Worm (Caenorhabditis elegans) whole organism, L4 larva: ENCODE data around the gene acr-7.

ENCODE experiments used
- F10B5.3 ChIP-seq: sonication (generic microtip); optimal IDR thresholded peaks from 2 replicates; lab custom pipeline; 2016; ENCODE audit warnings: mild to moderate bottlenecking, missing genetic modification characterization, missing compliant biosample characterization
- F26F4.8 ChIP-seq: fragments of 200-800 bp; sonication (Bioruptor generic); conservative IDR thresholded peaks from 2 replicates; pipeline ENCODE4 v1.3.6; 2022; ENCODE audit warnings: missing genetic modification characterization, missing compliant biosample characterization
- R02D3.7 ChIP-seq: fragments of 150-350 bp; sonication (generic microtip); optimal IDR thresholded peaks from 3 replicates; lab custom pipeline; 2014; ENCODE audit warnings: missing biosample characterization, missing genetic modification characterization
- T26A8.4 ChIP-seq: fragments of 200-800 bp; sonication (Bioruptor generic); IDR thresholded peaks from 2 replicates; pipeline ENCODE4 v1.3.6; 2022; ENCODE audit warnings: missing genetic modification characterization, missing compliant biosample characterization
- Y48G9A.11 ChIP-seq: fragments of 200-800 bp; sonication (Bioruptor generic); IDR thresholded peaks from 2 replicates; pipeline ENCODE4 v1.3.6; 2022; ENCODE audit warnings: missing genetic modification reagents, missing genetic modification characterization, missing compliant biosample characterization
- Y5F2A.4 ChIP-seq: fragments of 200-800 bp; sonication (Bioruptor generic); optimal IDR thresholded peaks from 2 replicates; lab custom pipeline; 2018; ENCODE audit warnings: mild to moderate bottlenecking, missing genetic modification characterization, missing compliant biosample characterization
- Y75B8A.6 ChIP-seq: fragments of 200-800 bp; sonication (Bioruptor generic); IDR thresholded peaks from 2 replicates; pipeline ENCODE4 v1.3.6; 2022; ENCODE audit warnings: missing genetic modification reagents, missing genetic modification characterization, missing compliant biosample characterization
- aly-2 ChIP-seq: sonication (generic microtip); optimal IDR thresholded peaks from 2 replicates; lab custom pipeline; 2018; ENCODE audit warnings: missing biosample characterization, missing genetic modification characterization
- ceh-44 ChIP-seq: fragments of 200-800 bp; sonication (Bioruptor generic); IDR thresholded peaks from 2 replicates; pipeline ENCODE4 v1.3.6; 2022; ENCODE audit warnings: missing genetic modification reagents, missing genetic modification characterization, missing compliant biosample characterization
- ceh-62 ChIP-seq: sonication (generic microtip); optimal IDR thresholded peaks from 2 replicates; lab custom pipeline; 2017; ENCODE audit warnings: missing biosample characterization, missing genetic modification characterization
- ceh-82 ChIP-seq: sonication (generic microtip); optimal IDR thresholded peaks from 2 replicates; lab custom pipeline; 2017; ENCODE audit warnings: missing biosample characterization, missing genetic modification characterization
- ces-1 ChIP-seq: fragments of 150-350 bp; sonication (generic microtip); optimal IDR thresholded peaks from 4 replicates; lab custom pipeline; 2014; ENCODE audit warnings: missing biosample characterization, missing genetic modification reagents, missing genetic modification characterization
- cey-2 ChIP-seq: sonication (generic microtip); optimal IDR thresholded peaks from 3 replicates; lab custom pipeline; 2017; ENCODE audit warnings: missing genetic modification characterization, mild to moderate bottlenecking, missing compliant biosample characterization, antibody characterized with exemption, borderline replicate concordance; ENCODE audit not compliant: insufficient read depth
- ctbp-1 ChIP-seq: fragments of 200-800 bp; sonication (Bioruptor generic); IDR thresholded peaks from 2 replicates; pipeline ENCODE4 v1.3.6; 2022; ENCODE audit warnings: missing genetic modification reagents, missing genetic modification characterization, missing compliant biosample characterization
- daf-12 ChIP-seq: fragments of 150-350 bp; optimal IDR thresholded peaks from 2 replicates; lab custom pipeline; 2014; ENCODE audit warnings: missing biosample characterization, missing genetic modification reagents, missing genetic modification characterization
- daf-16 ChIP-seq, 3 experiments: sonication (generic microtip); optimal IDR thresholded peaks; 2 replicates each; lab custom pipeline; 2016 to 2017; ENCODE audit warnings: missing genetic modification characterization in 3 of 3, missing genetic modification reagents in 3 of 3, mild to moderate bottlenecking in 2 of 3, missing compliant biosample characterization in 2 of 3, missing biosample characterization in 1 of 3, moderate library complexity in 1 of 3
- daf-19 ChIP-seq: fragments of 200-800 bp; sonication (Bioruptor generic); conservative IDR thresholded peaks from 2 replicates; pipeline ENCODE4 v1.3.6; 2022; ENCODE audit warnings: missing genetic modification characterization, missing compliant biosample characterization
- dmd-8 ChIP-seq: fragments of 200-800 bp; sonication (Bioruptor generic); IDR thresholded peaks from 2 replicates; pipeline ENCODE4 v1.3.6; 2022; ENCODE audit warnings: missing genetic modification characterization, missing compliant biosample characterization
- dpl-1 ChIP-seq: fragments of 150-350 bp; optimal IDR thresholded peaks from 2 replicates; lab custom pipeline; 2014; ENCODE audit warnings: missing biosample characterization, missing genetic modification reagents, missing genetic modification characterization
- duxl-1 ChIP-seq: sonication (generic microtip); optimal IDR thresholded peaks from 2 replicates; lab custom pipeline; 2016; ENCODE audit warnings: mild to moderate bottlenecking, missing genetic modification characterization, moderate library complexity, missing compliant biosample characterization; ENCODE audit not compliant: poor library complexity
- dve-1 ChIP-seq: sonication (generic microtip); optimal IDR thresholded peaks from 2 replicates; lab custom pipeline; 2017; ENCODE audit warnings: antibody characterized with exemption, mild to moderate bottlenecking, missing genetic modification characterization, missing compliant biosample characterization; ENCODE audit not compliant: insufficient read depth
- fkh-10 ChIP-seq: fragments of 150-350 bp; optimal IDR thresholded peaks from 2 replicates; lab custom pipeline; 2014; ENCODE audit warnings: missing biosample characterization, missing genetic modification reagents, missing genetic modification characterization
- fos-1 ChIP-seq: fragments of 150-350 bp; optimal IDR thresholded peaks from 2 replicates; lab custom pipeline; 2014; ENCODE audit warnings: missing biosample characterization, missing genetic modification characterization
- gei-8 ChIP-seq: fragments of 200-800 bp; sonication (Bioruptor generic); optimal IDR thresholded peaks from 2 replicates; lab custom pipeline; 2018; ENCODE audit warnings: mild to moderate bottlenecking, missing genetic modification characterization, missing compliant biosample characterization
- hlh-11 ChIP-seq: fragments of 200-800 bp; sonication (Bioruptor generic); optimal IDR thresholded peaks from 2 replicates; lab custom pipeline; 2018; ENCODE audit warnings: mild to moderate bottlenecking, missing genetic modification characterization, missing compliant biosample characterization
- jun-1 ChIP-seq: fragments of 150-350 bp; optimal IDR thresholded peaks from 2 replicates; lab custom pipeline; 2014; ENCODE audit warnings: missing biosample characterization, missing genetic modification reagents, missing genetic modification characterization
- lim-7 ChIP-seq: fragments of 200-800 bp; sonication (Bioruptor generic); IDR thresholded peaks from 2 replicates; pipeline ENCODE4 v1.3.6; 2022; ENCODE audit warnings: missing genetic modification characterization, missing compliant biosample characterization
- lin-1 ChIP-seq: fragments of 200-800 bp; sonication (Bioruptor generic); IDR thresholded peaks from 2 replicates; pipeline ENCODE4 v1.3.6; 2022; ENCODE audit warnings: missing genetic modification reagents, missing genetic modification characterization, missing compliant biosample characterization
- lir-3 ChIP-seq: sonication (generic microtip); optimal IDR thresholded peaks from 2 replicates; lab custom pipeline; 2016; ENCODE audit warnings: mild to moderate bottlenecking, missing genetic modification characterization, missing compliant biosample characterization
- lsy-2 ChIP-seq, 2 experiments: fragments of 150-350 bp in 1 of 2; sonication (generic microtip) in 1 of 2; optimal IDR thresholded peaks; 2 replicates each; lab custom pipeline; 2014 to 2017; ENCODE audit warnings: missing biosample characterization in 2 of 2, missing genetic modification characterization in 2 of 2
- madf-9 ChIP-seq: fragments of 200-800 bp; sonication (Bioruptor generic); conservative IDR thresholded peaks from 2 replicates; pipeline ENCODE4 v1.3.6; 2022; ENCODE audit warnings: missing genetic modification reagents, missing genetic modification characterization, missing compliant biosample characterization
- mes-2 ChIP-seq: sonication (generic microtip); optimal IDR thresholded peaks from 2 replicates; lab custom pipeline; 2016; ENCODE audit warnings: missing genotype, mild to moderate bottlenecking, missing genetic modification characterization, missing compliant biosample characterization; ENCODE audit not compliant: poor library complexity, severe bottlenecking
- mxl-3 ChIP-seq: fragments of 200-800 bp; sonication (Bioruptor generic); optimal IDR thresholded peaks from 2 replicates; lab custom pipeline; 2018; ENCODE audit warnings: mild to moderate bottlenecking, missing genetic modification characterization, missing compliant biosample characterization
- nhr-102 ChIP-seq: sonication (generic microtip); optimal IDR thresholded peaks from 2 replicates; lab custom pipeline; 2016; ENCODE audit warnings: mild to moderate bottlenecking, missing genetic modification characterization, moderate library complexity, missing compliant biosample characterization
- nhr-111 ChIP-seq: fragments of 200-800 bp; sonication (Bioruptor generic); optimal IDR thresholded peaks from 2 replicates; lab custom pipeline; 2018; ENCODE audit warnings: mild to moderate bottlenecking, missing genetic modification characterization, missing compliant biosample characterization
- nhr-41 ChIP-seq: fragments of 200-800 bp; sonication (Bioruptor generic); IDR thresholded peaks from 2 replicates; pipeline ENCODE4 v1.3.6; 2022; ENCODE audit warnings: missing genetic modification reagents, missing genetic modification characterization, missing compliant biosample characterization
- nhr-6 ChIP-seq: fragments of 150-350 bp; optimal IDR thresholded peaks from 2 replicates; lab custom pipeline; 2014; ENCODE audit warnings: missing biosample characterization, missing genetic modification characterization
- nhr-76 ChIP-seq: fragments of 150-350 bp; optimal IDR thresholded peaks from 2 replicates; lab custom pipeline; 2014; ENCODE audit warnings: missing biosample characterization, missing genetic modification characterization
- pha-4 ChIP-seq, 2 experiments: fragments of 150-350 bp in 1 of 2; fragments of 200-800 bp in 1 of 2; sonication (Bioruptor generic) in 1 of 2; IDR thresholded peaks in 1 of 2; optimal IDR thresholded peaks in 1 of 2; 2 replicates each; pipeline versions ENCODE4 v1.3.6 to Lab custom; 2014 to 2022; ENCODE audit warnings: missing genetic modification characterization in 2 of 2, missing genetic modification reagents in 2 of 2, missing biosample characterization in 1 of 2, missing compliant biosample characterization in 1 of 2
- php-3 ChIP-seq: fragments of 200-800 bp; sonication (Bioruptor generic); IDR thresholded peaks from 2 replicates; pipeline ENCODE4 v1.3.6; 2022; ENCODE audit warnings: missing genetic modification reagents, missing genetic modification characterization, missing compliant biosample characterization
- rbr-2 ChIP-seq: sonication (generic microtip); optimal IDR thresholded peaks from 2 replicates; lab custom pipeline; 2016; ENCODE audit warnings: missing genotype, missing genetic modification characterization, missing compliant biosample characterization
- sdz-12 ChIP-seq: fragments of 200-800 bp; sonication (Bioruptor generic); optimal IDR thresholded peaks from 2 replicates; lab custom pipeline; 2018; ENCODE audit warnings: mild to moderate bottlenecking, missing genetic modification characterization, missing compliant biosample characterization
- set-16 ChIP-seq: fragments of 200-800 bp; sonication (Bioruptor generic); IDR thresholded peaks from 2 replicates; pipeline ENCODE4 v1.3.6; 2022; ENCODE audit warnings: missing genetic modification reagents, missing genetic modification characterization, missing compliant biosample characterization
- snpc-1.2 ChIP-seq: fragments of 200-800 bp; sonication (Bioruptor generic); IDR thresholded peaks from 2 replicates; pipeline ENCODE4 v1.3.6; 2022; ENCODE audit warnings: missing genetic modification reagents, missing genetic modification characterization, missing compliant biosample characterization
- spr-3 ChIP-seq: fragments of 200-800 bp; sonication (Bioruptor generic); optimal IDR thresholded peaks from 2 replicates; lab custom pipeline; 2018; ENCODE audit warnings: mild to moderate bottlenecking, missing genetic modification characterization, missing compliant biosample characterization
- tag-97 ChIP-seq: fragments of 200-800 bp; sonication (Bioruptor generic); IDR thresholded peaks from 2 replicates; pipeline ENCODE4 v1.3.6; 2022; ENCODE audit warnings: missing genetic modification characterization, missing compliant biosample characterization
- unc-130 ChIP-seq: sonication (generic microtip); optimal IDR thresholded peaks from 2 replicates; lab custom pipeline; 2016; ENCODE audit warnings: missing genetic modification reagents, missing genetic modification characterization, missing compliant biosample characterization
- unc-62 ChIP-seq, 3 experiments: fragments of 150-350 bp in 1 of 3; sonication (generic microtip); optimal IDR thresholded peaks in 2 of 3; peaks in 1 of 3; 1 replicate in 1 of 3; 2 replicates in 2 of 3; lab custom pipeline; 2014 to 2017; ENCODE audit warnings: missing biosample characterization in 3 of 3, missing genetic modification characterization in 3 of 3, missing genetic modification reagents in 3 of 3, missing genotype in 1 of 3
- vab-7 ChIP-seq: fragments of 200-800 bp; sonication (Bioruptor generic); IDR thresholded peaks from 2 replicates; pipeline ENCODE4 v1.3.6; 2022; ENCODE audit warnings: missing genetic modification reagents, missing genetic modification characterization, missing compliant biosample characterization

The acr-7 gene

ce11 chrII:7808950-7809349, 40.6 kb downstream of the acr-7 start (continued):
- TF ChIP-seq unc-62 (GFP tag; optimal IDR thresholded peaks at IDR 0.05 in 1 of 2; lab: Kevin White, UChicago) (peak in 1 of 2 experiments; percentile 93), unc-62 (tag; optimal IDR thresholded peaks at IDR 0.05; lab: Kevin White, UChicago) (no peak), vab-7 (no peak), ces-1 (GFP tag; lab: Kevin White, UChicago) (no peak), nhr-6 (no peak), nhr-111 (GFP tag; lab: Kevin White, UChicago) (no peak), nhr-41 (GFP tag; lab: Robert Waterston, UW) (no peak), dpl-1 (no peak), tag-97 (GFP tag; lab: Robert Waterston, UW) (no peak), madf-9 (GFP tag; lab: Robert Waterston, UW) (0 out of 2 replicates have a peak, but pooled peaks have one; percentile 13), ceh-62 (tag; lab: Kevin White, UChicago) (no peak), lir-3 (tag; lab: Kevin White, UChicago) (no peak), daf-16 (GFP tag; optimal IDR thresholded peaks at IDR 0.05; lab: Kevin White, UChicago) (peak in 1 of 2 experiments; percentile 27), daf-16 (tag; optimal IDR thresholded peaks at IDR 0.05; lab: Kevin White, UChicago) (peak; percentile 42), dmd-8 (GFP tag; lab: Robert Waterston, UW) (no peak), hlh-11 (peak; percentile 87), daf-12 (tag; lab: Kevin White, UChicago) (no peak), lin-1 (GFP tag; lab: Robert Waterston, UW) (peak; percentile 40; the same call in 1 of the 2 replicates), F10B5.3 (tag; lab: Kevin White, UChicago) (no peak), F26F4.8 (GFP tag; lab: Robert Waterston, UW) (no peak), lim-7 (GFP tag; lab: Robert Waterston, UW) (no peak), daf-19 (no peak), fkh-10 (GFP tag; lab: Kevin White, UChicago) (no peak), aly-2 (no peak), rbr-2 (tag; lab: Kevin White, UChicago) (no peak), Y75B8A.6 (GFP tag; lab: Robert Waterston, UW) (no peak), duxl-1 (tag; lab: Kevin White, UChicago) (no peak), lsy-2 (tag; optimal IDR thresholded peaks at IDR 0.05; lab: Kevin White, UChicago) (no peak), set-16 (no peak; the same call in 1 of the 2 replicates), ceh-44 (GFP tag; lab: Robert Waterston, UW) (no peak), Y5F2A.4 (GFP tag; lab: Kevin White, UChicago) (no peak), ctbp-1 (no peak), ceh-82 (tag; lab: Kevin White, UChicago) (no peak), pha-4 (GFP tag; IDR thresholded peaks at IDR 0.05; lab: Robert Waterston, UW) (peak; percentile 52; the same call in 1 of the 2 replicates), pha-4 (tag; optimal IDR thresholded peaks at IDR 0.05; lab: Kevin White, UChicago) (no peak), php-3 (GFP tag; lab: Robert Waterston, UW) (peak; percentile 72; the same call in 1 of the 2 replicates), fos-1 (no peak), unc-130 (GFP tag; lab: Kevin White, UChicago) (no peak), nhr-76 (tag; lab: Kevin White, UChicago) (no peak), jun-1 (peak; percentile 22), mxl-3 (GFP tag; lab: Kevin White, UChicago) (peak; percentile 56), T26A8.4 (GFP tag; lab: Robert Waterston, UW) (no peak), sdz-12 (no peak), dve-1 (tag; lab: Kevin White, UChicago) (peak; percentile 70), spr-3 (GFP tag; lab: Kevin White, UChicago) (no peak), snpc-1.2 (GFP tag; lab: Robert Waterston, UW) (no peak), gei-8 (GFP tag; lab: Kevin White, UChicago) (no peak), Y48G9A.11 (GFP tag; lab: Robert Waterston, UW) (no peak), cey-2 (peak; percentile 10), R02D3.7 (tag; lab: Kevin White, UChicago) (no peak), mes-2 (tag; lab: Kevin White, UChicago) (peak; percentile 17), nhr-102 (tag; lab: Kevin White, UChicago) (peak; percentile 16)
